Worm (Caenorhabditis elegans): ENCODE data around the gene K08B12.1.

Gene K08B12.1

ce11 chrV:6229457-6229949 lies 29.7 kb upstream of the K08B12.1 start (continued):
- TF ChIP-seq F22D6.2 (tag; optimal IDR thresholded peaks at IDR 0.05) (peak; percentile 78), hrde-1 (tag; optimal IDR thresholded peaks at IDR 0.05; ENCODE audit: borderline replicate concordance) (no peak), Y56A3A.18 (GFP tag; IDR thresholded peaks at IDR 0.05) (no peak), nhr-120 (GFP tag; IDR thresholded peaks at IDR 0.05) (no peak), attf-3 (GFP tag; conservative IDR thresholded peaks at IDR 0.05) (no peak), bed-1 (GFP tag; IDR thresholded peaks at IDR 0.05) (no peak), repo-1 (tag; optimal IDR thresholded peaks at IDR 0.05) (no peak), lag-1 (GFP tag; IDR thresholded peaks at IDR 0.05) (no peak), T07F8.4 (tag; optimal IDR thresholded peaks at IDR 0.05) (no peak), egrh-3 (GFP tag; IDR thresholded peaks at IDR 0.05) (no peak; the same call in 1 of the 2 replicates), B0019.2 (GFP tag; conservative IDR thresholded peaks at IDR 0.05) (no peak), hmg-1.2 (GFP tag; IDR thresholded peaks at IDR 0.05) (peak; percentile 26; the same call in 1 of the 2 replicates), Y67H2A.10 (GFP tag; conservative IDR thresholded peaks at IDR 0.05) (no peak), ceh-79 (tag; optimal IDR thresholded peaks at IDR 0.05) (no peak), akir-1 (GFP tag; optimal IDR thresholded peaks at IDR 0.05) (no peak), ZK185.1 (tag; optimal IDR thresholded peaks at IDR 0.05; ENCODE audit: poor library complexity, severe bottlenecking) (no peak), hlh-12 (tag; optimal IDR thresholded peaks at IDR 0.05) (no peak), nfya-1 (tag; optimal IDR thresholded peaks at IDR 0.05; ENCODE audit: borderline replicate concordance, insufficient read depth) (no peak), B0261.1 (tag; optimal IDR thresholded peaks at IDR 0.05) (no peak), nhr-80 (tag; optimal IDR thresholded peaks at IDR 0.05) (peak; percentile 98), cebp-2 (GFP tag; IDR thresholded peaks at IDR 0.05) (no peak), D2030.7 (GFP tag; IDR thresholded peaks at IDR 0.05) (no peak), mcd-1 (GFP tag; IDR thresholded peaks at IDR 0.05) (no peak), Y95B8A.8 (GFP tag; IDR thresholded peaks at IDR 0.05) (no peak), ekl-4 (GFP tag; IDR thresholded peaks at IDR 0.05) (no peak), xnd-1 (tag; optimal IDR thresholded peaks at IDR 0.05) (no peak), gei-17 (GFP tag; optimal IDR thresholded peaks at IDR 0.05) (peak; percentile 3), efl-1 (GFP tag; optimal IDR thresholded peaks at IDR 0.05) (no peak), somi-1 (GFP tag; optimal IDR thresholded peaks at IDR 0.05) (peak; percentile 83), ztf-22 (GFP tag; optimal IDR thresholded peaks at IDR 0.05) (no peak), lin-26 (GFP tag; IDR thresholded peaks at IDR 0.05) (no peak), die-1 (tag; optimal IDR thresholded peaks at IDR 0.05) (no peak), K11D2.4 (GFP tag; IDR thresholded peaks at IDR 0.05) (peak; percentile 53), bed-2 (GFP tag; IDR thresholded peaks at IDR 0.05) (no peak), C17E4.6 (GFP tag; IDR thresholded peaks at IDR 0.05) (no peak), nhr-179 (tag; optimal IDR thresholded peaks at IDR 0.05) (no peak), ccch-3 (GFP tag; optimal IDR thresholded peaks at IDR 0.05) (no peak), sea-2 (GFP tag; IDR thresholded peaks at IDR 0.05) (no peak), madf-8 (GFP tag; conservative IDR thresholded peaks at IDR 0.05) (no peak), atf-7 (tag; optimal IDR thresholded peaks at IDR 0.05) (peak; percentile 87), F57A8.1 (GFP tag; optimal IDR thresholded peaks at IDR 0.05) (no peak), lin-40 (tag; optimal IDR thresholded peaks at IDR 0.05) (peak; percentile 80), aptf-3 (GFP tag; IDR thresholded peaks at IDR 0.05) (no peak), dox-1 (GFP tag; IDR thresholded peaks at IDR 0.05) (no peak; the same call in 1 of the 2 replicates), ztf-26 (tag; optimal IDR thresholded peaks at IDR 0.05) (peak; percentile 53), unc-62 (GFP tag; optimal IDR thresholded peaks at IDR 0.05) (peak; percentile 65), hsf-1 (GFP tag; IDR thresholded peaks at IDR 0.05) (no peak), madf-6 (GFP tag; IDR thresholded peaks at IDR 0.05) (no peak), let-607 (tag; optimal IDR thresholded peaks at IDR 0.05) (peak; percentile 11 to 80)
